Fruit fly (Drosophila melanogaster): ENCODE measurements around the gene CG45080.

DNA sequence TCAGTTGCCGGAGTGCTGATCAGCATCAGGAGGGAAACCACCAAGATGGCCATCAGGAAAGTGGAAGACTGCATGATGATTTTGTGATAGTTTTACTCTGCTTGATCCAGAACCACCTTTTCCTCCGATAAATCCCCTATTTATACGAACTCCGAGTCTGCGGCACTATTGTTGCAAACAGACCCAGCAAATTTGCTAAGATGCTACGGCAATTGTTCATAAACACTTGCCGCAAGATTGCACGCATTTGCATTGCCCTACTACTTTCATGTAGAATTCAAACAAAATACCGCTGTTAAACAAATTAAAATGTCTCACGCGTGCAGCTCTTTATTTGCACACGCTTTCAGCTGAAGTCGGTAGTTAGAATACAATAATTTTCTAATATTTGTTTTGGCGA lies at the start of gene CG45080:
- TF ChIP-seq spab (GFP tag; optimal IDR thresholded peaks at IDR 0.05) (no peak), vri (GFP tag; optimal IDR thresholded peaks at IDR 0.05) (no peak), CG7368 (GFP tag; optimal IDR thresholded peaks at IDR 0.05) (no peak), pdm3 (GFP tag; optimal IDR thresholded peaks at IDR 0.05) (no peak), Eip78C (GFP tag) (no peak), CG3919 (GFP tag; optimal IDR thresholded peaks at IDR 0.05) (no peak), eg (GFP tag; IDR thresholded peaks at IDR 0.05) (no peak)

Measured in whole organism, prepupa.